Worm (Caenorhabditis elegans) whole organism, L4 larva: ENCODE results near the gene C55A6.10.
"Not testable (repeated sequence)": the region's sequence is repeated elsewhere in the genome, so short reads cannot be mapped to it uniquely, and the experiment has no call there.

Experiments used
- F37D6.2 ChIP-seq: sonication (generic microtip); optimal IDR thresholded peaks from 2 replicates; lab custom pipeline; 2016; ENCODE audit warnings: mild to moderate bottlenecking, missing genetic modification characterization, missing compliant biosample characterization
- R02D3.7 ChIP-seq: fragments of 150-350 bp; sonication (generic microtip); optimal IDR thresholded peaks from 3 replicates; lab custom pipeline; 2014; ENCODE audit warnings: missing biosample characterization, missing genetic modification characterization
- T20F7.1 ChIP-seq: fragments of 200-800 bp; sonication (Bioruptor generic); optimal IDR thresholded peaks from 2 replicates; lab custom pipeline; 2018; ENCODE audit warnings: mild to moderate bottlenecking, missing genetic modification characterization, missing compliant biosample characterization
- T26A8.4 ChIP-seq: fragments of 200-800 bp; sonication (Bioruptor generic); IDR thresholded peaks from 2 replicates; pipeline ENCODE4 v1.3.6; 2022; ENCODE audit warnings: missing genetic modification characterization, missing compliant biosample characterization
- Y48G9A.11 ChIP-seq: fragments of 200-800 bp; sonication (Bioruptor generic); IDR thresholded peaks from 2 replicates; pipeline ENCODE4 v1.3.6; 2022; ENCODE audit warnings: missing genetic modification reagents, missing genetic modification characterization, missing compliant biosample characterization
- ZK337.2 ChIP-seq: fragments of 200-800 bp; sonication (Bioruptor generic); IDR thresholded peaks from 2 replicates; pipeline ENCODE4 v1.3.6; 2022; ENCODE audit warnings: missing genetic modification reagents, missing genetic modification characterization, missing compliant biosample characterization
- aha-1 ChIP-seq: fragments of 150-350 bp; peaks from one replicate; lab custom pipeline; 2014; ENCODE audit warnings: missing biosample characterization, missing genetic modification characterization
- ceh-20 ChIP-seq: fragments of 200-800 bp; sonication (Bioruptor generic); IDR thresholded peaks from 2 replicates; pipeline ENCODE4 v1.3.6; 2022; ENCODE audit warnings: missing genetic modification reagents, missing genetic modification characterization, missing compliant biosample characterization
- ctbp-1 ChIP-seq: fragments of 200-800 bp; sonication (Bioruptor generic); IDR thresholded peaks from 2 replicates; pipeline ENCODE4 v1.3.6; 2022; ENCODE audit warnings: missing genetic modification reagents, missing genetic modification characterization, missing compliant biosample characterization
- daf-16 ChIP-seq, 3 experiments: sonication (generic microtip); optimal IDR thresholded peaks; 2 replicates each; lab custom pipeline; 2016 to 2017; ENCODE audit warnings: missing genetic modification characterization in 3 of 3, missing genetic modification reagents in 3 of 3, mild to moderate bottlenecking in 2 of 3, missing compliant biosample characterization in 2 of 3, missing biosample characterization in 1 of 3, moderate library complexity in 1 of 3
- daf-19 ChIP-seq: fragments of 200-800 bp; sonication (Bioruptor generic); conservative IDR thresholded peaks from 2 replicates; pipeline ENCODE4 v1.3.6; 2022; ENCODE audit warnings: missing genetic modification characterization, missing compliant biosample characterization
- dmd-6 ChIP-seq: fragments of 200-800 bp; sonication (Bioruptor generic); IDR thresholded peaks from 2 replicates; pipeline ENCODE4 v1.3.6; 2022; ENCODE audit warnings: missing genetic modification reagents, missing genetic modification characterization, missing compliant biosample characterization
- dmd-9 ChIP-seq: fragments of 200-800 bp; sonication (Bioruptor generic); IDR thresholded peaks from 2 replicates; pipeline ENCODE4 v1.3.6; 2022; ENCODE audit warnings: missing genetic modification reagents, missing genetic modification characterization, missing compliant biosample characterization
- dpl-1 ChIP-seq: fragments of 150-350 bp; optimal IDR thresholded peaks from 2 replicates; lab custom pipeline; 2014; ENCODE audit warnings: missing biosample characterization, missing genetic modification reagents, missing genetic modification characterization
- dve-1 ChIP-seq: sonication (generic microtip); optimal IDR thresholded peaks from 2 replicates; lab custom pipeline; 2017; ENCODE audit warnings: antibody characterized with exemption, mild to moderate bottlenecking, missing genetic modification characterization, missing compliant biosample characterization; ENCODE audit not compliant: insufficient read depth
- egl-43 ChIP-seq: fragments of 200-800 bp; sonication (Bioruptor generic); IDR thresholded peaks from 2 replicates; pipeline ENCODE4 v1.3.6; 2022; ENCODE audit warnings: missing genetic modification reagents, missing genetic modification characterization, missing compliant biosample characterization
- hif-1 ChIP-seq, 2 experiments: sonication (generic microtip); optimal IDR thresholded peaks; 2 replicates each; lab custom pipeline; 2016 to 2017; ENCODE audit warnings: missing compliant biosample characterization in 2 of 2, missing genetic modification characterization in 2 of 2, missing genetic modification reagents in 2 of 2, missing genotype in 2 of 2, mild to moderate bottlenecking in 1 of 2
- hlh-11 ChIP-seq: fragments of 200-800 bp; sonication (Bioruptor generic); optimal IDR thresholded peaks from 2 replicates; lab custom pipeline; 2018; ENCODE audit warnings: mild to moderate bottlenecking, missing genetic modification characterization, missing compliant biosample characterization
- hlh-30 ChIP-seq: sonication (generic microtip); optimal IDR thresholded peaks from 2 replicates; lab custom pipeline; 2017; ENCODE audit warnings: antibody characterized with exemption, mild to moderate bottlenecking, missing genetic modification characterization, missing compliant biosample characterization; ENCODE audit not compliant: insufficient read depth
- hmg-1.1 ChIP-seq: fragments of 200-800 bp; sonication (Bioruptor generic); IDR thresholded peaks from 2 replicates; pipeline ENCODE4 v1.3.6; 2022; ENCODE audit warnings: missing genetic modification reagents, missing genetic modification characterization, missing compliant biosample characterization
- lim-7 ChIP-seq: fragments of 200-800 bp; sonication (Bioruptor generic); IDR thresholded peaks from 2 replicates; pipeline ENCODE4 v1.3.6; 2022; ENCODE audit warnings: missing genetic modification characterization, missing compliant biosample characterization
- lin-13 ChIP-seq: fragments of 150-350 bp; optimal IDR thresholded peaks from 2 replicates; lab custom pipeline; 2014; ENCODE audit warnings: missing biosample characterization, missing genetic modification reagents, missing genetic modification characterization
- lin-29 ChIP-seq: fragments of 200-800 bp; sonication (Bioruptor generic); IDR thresholded peaks from 2 replicates; pipeline ENCODE4 v1.3.6; 2022; ENCODE audit warnings: missing genetic modification reagents, missing genetic modification characterization, missing compliant biosample characterization
- lin-38 ChIP-seq: fragments of 200-800 bp; sonication (Bioruptor generic); IDR thresholded peaks from 2 replicates; pipeline ENCODE4 v1.3.6; 2022; ENCODE audit warnings: missing genetic modification reagents, missing genetic modification characterization, missing compliant biosample characterization
- lsy-2 ChIP-seq, 2 experiments: fragments of 150-350 bp in 1 of 2; sonication (generic microtip) in 1 of 2; optimal IDR thresholded peaks; 2 replicates each; lab custom pipeline; 2014 to 2017; ENCODE audit warnings: missing biosample characterization in 2 of 2, missing genetic modification characterization in 2 of 2
- mdl-1 ChIP-seq, 2 experiments: fragments of 150-350 bp in 1 of 2; sonication (generic microtip) in 1 of 2; optimal IDR thresholded peaks; 2 replicates each; lab custom pipeline; 2014 to 2017; ENCODE audit warnings: missing biosample characterization in 2 of 2, missing genetic modification characterization in 2 of 2
- mep-1 ChIP-seq: fragments of 150-350 bp; sonication (generic microtip); optimal IDR thresholded peaks from 3 replicates; lab custom pipeline; 2014; ENCODE audit warnings: missing biosample characterization, missing genetic modification characterization
- mes-2 ChIP-seq: sonication (generic microtip); optimal IDR thresholded peaks from 2 replicates; lab custom pipeline; 2016; ENCODE audit warnings: missing genotype, mild to moderate bottlenecking, missing genetic modification characterization, missing compliant biosample characterization; ENCODE audit not compliant: poor library complexity, severe bottlenecking
- mxl-3 ChIP-seq: fragments of 200-800 bp; sonication (Bioruptor generic); optimal IDR thresholded peaks from 2 replicates; lab custom pipeline; 2018; ENCODE audit warnings: mild to moderate bottlenecking, missing genetic modification characterization, missing compliant biosample characterization
- nhr-102 ChIP-seq: sonication (generic microtip); optimal IDR thresholded peaks from 2 replicates; lab custom pipeline; 2016; ENCODE audit warnings: mild to moderate bottlenecking, missing genetic modification characterization, moderate library complexity, missing compliant biosample characterization
- nhr-25 ChIP-seq: sonication (generic microtip); optimal IDR thresholded peaks from 2 replicates; lab custom pipeline; 2017; ENCODE audit warnings: missing genetic modification characterization, mild to moderate bottlenecking, missing compliant biosample characterization, antibody characterized with exemption, moderate library complexity, borderline replicate concordance; ENCODE audit not compliant: insufficient read depth
- nhr-28 ChIP-seq: fragments of 150-350 bp; optimal IDR thresholded peaks from 2 replicates; lab custom pipeline; 2014; ENCODE audit warnings: missing biosample characterization, missing genetic modification characterization
- nhr-42 ChIP-seq: fragments of 200-800 bp; sonication (Bioruptor generic); IDR thresholded peaks from 2 replicates; pipeline ENCODE4 v1.3.6; 2022; ENCODE audit warnings: missing genetic modification characterization, missing compliant biosample characterization
- nhr-48 ChIP-seq: sonication (generic microtip); optimal IDR thresholded peaks from 2 replicates; lab custom pipeline; 2016; ENCODE audit warnings: mild to moderate bottlenecking, missing genetic modification characterization, missing compliant biosample characterization
- nhr-77 ChIP-seq: fragments of 150-350 bp; optimal IDR thresholded peaks from 2 replicates; lab custom pipeline; 2014; ENCODE audit warnings: missing biosample characterization, missing genetic modification characterization
- pha-4 ChIP-seq, 2 experiments: fragments of 150-350 bp in 1 of 2; fragments of 200-800 bp in 1 of 2; sonication (Bioruptor generic) in 1 of 2; IDR thresholded peaks in 1 of 2; optimal IDR thresholded peaks in 1 of 2; 2 replicates each; pipeline versions ENCODE4 v1.3.6 to Lab custom; 2014 to 2022; ENCODE audit warnings: missing genetic modification characterization in 2 of 2, missing genetic modification reagents in 2 of 2, missing biosample characterization in 1 of 2, missing compliant biosample characterization in 1 of 2
- php-3 ChIP-seq: fragments of 200-800 bp; sonication (Bioruptor generic); IDR thresholded peaks from 2 replicates; pipeline ENCODE4 v1.3.6; 2022; ENCODE audit warnings: missing genetic modification reagents, missing genetic modification characterization, missing compliant biosample characterization
- rbr-2 ChIP-seq: sonication (generic microtip); optimal IDR thresholded peaks from 2 replicates; lab custom pipeline; 2016; ENCODE audit warnings: missing genotype, missing genetic modification characterization, missing compliant biosample characterization
- saeg-2 ChIP-seq: fragments of 200-800 bp; sonication (Bioruptor generic); IDR thresholded peaks from 2 replicates; pipeline ENCODE4 v1.3.6; 2022; ENCODE audit warnings: missing genetic modification reagents, missing genetic modification characterization, missing compliant biosample characterization
- set-16 ChIP-seq: fragments of 200-800 bp; sonication (Bioruptor generic); IDR thresholded peaks from 2 replicates; pipeline ENCODE4 v1.3.6; 2022; ENCODE audit warnings: missing genetic modification reagents, missing genetic modification characterization, missing compliant biosample characterization
- snpc-1.2 ChIP-seq: fragments of 200-800 bp; sonication (Bioruptor generic); IDR thresholded peaks from 2 replicates; pipeline ENCODE4 v1.3.6; 2022; ENCODE audit warnings: missing genetic modification reagents, missing genetic modification characterization, missing compliant biosample characterization
- spr-1 ChIP-seq: sonication (generic microtip); optimal IDR thresholded peaks from 2 replicates; lab custom pipeline; 2016; ENCODE audit warnings: mild to moderate bottlenecking, missing genetic modification characterization, missing compliant biosample characterization
- tra-1 ChIP-seq: fragments of 200-800 bp; sonication (Bioruptor generic); IDR thresholded peaks from 2 replicates; pipeline ENCODE4 v1.3.6; 2022; ENCODE audit warnings: missing genetic modification reagents, missing genetic modification characterization, missing compliant biosample characterization
- unc-130 ChIP-seq: sonication (generic microtip); optimal IDR thresholded peaks from 2 replicates; lab custom pipeline; 2016; ENCODE audit warnings: missing genetic modification reagents, missing genetic modification characterization, missing compliant biosample characterization
- vab-7 ChIP-seq: fragments of 200-800 bp; sonication (Bioruptor generic); IDR thresholded peaks from 2 replicates; pipeline ENCODE4 v1.3.6; 2022; ENCODE audit warnings: missing genetic modification reagents, missing genetic modification characterization, missing compliant biosample characterization

C55A6.10 gene

ce11 chrV:11504853-11505397 is at the start of gene C55A6.10, which contains the start of gene C55A6.1:
Gene C55A6.10 (plus strand): TSS chrV:11505347.
Gene C55A6.1 (minus strand): TSS chrV:11504968.
- TF ChIP-seq dpl-1 (GFP tag; lab: Kevin White, UChicago) (peak; percentile 44), nhr-48 (peak; percentile 64), nhr-42 (peak; percentile 76), mes-2 (tag; lab: Kevin White, UChicago) (peak; percentile 89), ceh-20 (peak; percentile 69), nhr-77 (tag; lab: Kevin White, UChicago) (peak; percentile 11), aha-1 (peak; percentile 55), hlh-30 (peak; percentile 49), nhr-25 (tag; lab: Kevin White, UChicago) (peak; percentile 26), lsy-2 (tag; optimal IDR thresholded peaks at IDR 0.05; lab: Kevin White, UChicago) (peak; percentile 31 to 81), rbr-2 (tag; lab: Kevin White, UChicago) (peak; percentile 81), F37D6.2 (tag; lab: Kevin White, UChicago) (peak; percentile 63), mxl-3 (GFP tag; lab: Kevin White, UChicago) (peak; percentile 41), nhr-102 (tag; lab: Kevin White, UChicago) (peak; percentile 50), hlh-11 (tag; lab: Kevin White, UChicago) (peak; percentile 61), lin-13 (GFP tag; lab: Kevin White, UChicago) (peak; percentile 42), Y48G9A.11 (0 out of 2 replicates have a peak, but pooled peaks have one; percentile 54), lin-29 (GFP tag; lab: Robert Waterston, UW) (0 out of 2 replicates have a peak, but pooled peaks have one; percentile 41), lim-7 (GFP tag; lab: Robert Waterston, UW) (peak; percentile 12), saeg-2 (GFP tag; lab: Robert Waterston, UW) (peak; percentile 60; the same call in 1 of the 2 replicates), daf-19 (GFP tag; lab: Robert Waterston, UW) (0 out of 2 replicates have a peak, but pooled peaks have one; percentile 38), mep-1 (tag; lab: Kevin White, UChicago) (peak; percentile 88), dmd-6 (GFP tag; lab: Robert Waterston, UW) (peak; percentile 79), snpc-1.2 (GFP tag; lab: Robert Waterston, UW) (peak; percentile 78), T26A8.4 (GFP tag; lab: Robert Waterston, UW) (peak; percentile 68), lin-38 (GFP tag; lab: Robert Waterston, UW) (peak; percentile 87), vab-7 (GFP tag; lab: Robert Waterston, UW) (peak; percentile 70; the same call in 1 of the 2 replicates), tra-1 (GFP tag; lab: Robert Waterston, UW) (0 out of 2 replicates have a peak, but pooled peaks have one; percentile 55), ZK337.2 (0 out of 2 replicates have a peak, but pooled peaks have one; percentile 11), hmg-1.1 (GFP tag; lab: Robert Waterston, UW) (peak; percentile 91), ctbp-1 (GFP tag; lab: Robert Waterston, UW) (peak; percentile 95), dmd-9 (GFP tag; lab: Robert Waterston, UW) (peak; percentile 67; the same call in 1 of the 2 replicates), T20F7.1 (GFP tag; lab: Kevin White, UChicago) (peak; percentile 36), pha-4 (GFP tag; IDR thresholded peaks at IDR 0.05; lab: Robert Waterston, UW) (peak; percentile 88), R02D3.7 (tag; lab: Kevin White, UChicago) (peak; percentile 5), egl-43 (GFP tag; lab: Robert Waterston, UW) (peak; percentile 78; the same call in 1 of the 2 replicates), spr-1 (tag; lab: Kevin White, UChicago) (peak; percentile 62), hif-1 (tag; optimal IDR thresholded peaks at IDR 0.05; lab: Kevin White, UChicago) (peak in 1 of 2 experiments; percentile 23), unc-130 (peak; percentile 85), mdl-1 (tag; optimal IDR thresholded peaks at IDR 0.05; lab: Kevin White, UChicago) (peak in 1 of 2 experiments; percentile 52), dve-1 (peak; percentile 56), set-16 (GFP tag; lab: Robert Waterston, UW) (peak; percentile 54; the same call in 1 of the 2 replicates), php-3 (GFP tag; lab: Robert Waterston, UW) (peak; percentile 53; the same call in 1 of the 2 replicates), daf-16 (tag; optimal IDR thresholded peaks at IDR 0.05; lab: Kevin White, UChicago) (peak; percentile 51), nhr-28 (tag; lab: Kevin White, UChicago) (peak; percentile 12)
- not testable (repeated sequence) for TF ChIP-seq pha-4 (tag; optimal IDR thresholded peaks at IDR 0.05; lab: Kevin White, UChicago); daf-16 (GFP tag; optimal IDR thresholded peaks at IDR 0.05; lab: Kevin White, UChicago)
